Fruit fly (Drosophila melanogaster): ENCODE results near the gene Faf2.

Gene Faf2

DNA sequence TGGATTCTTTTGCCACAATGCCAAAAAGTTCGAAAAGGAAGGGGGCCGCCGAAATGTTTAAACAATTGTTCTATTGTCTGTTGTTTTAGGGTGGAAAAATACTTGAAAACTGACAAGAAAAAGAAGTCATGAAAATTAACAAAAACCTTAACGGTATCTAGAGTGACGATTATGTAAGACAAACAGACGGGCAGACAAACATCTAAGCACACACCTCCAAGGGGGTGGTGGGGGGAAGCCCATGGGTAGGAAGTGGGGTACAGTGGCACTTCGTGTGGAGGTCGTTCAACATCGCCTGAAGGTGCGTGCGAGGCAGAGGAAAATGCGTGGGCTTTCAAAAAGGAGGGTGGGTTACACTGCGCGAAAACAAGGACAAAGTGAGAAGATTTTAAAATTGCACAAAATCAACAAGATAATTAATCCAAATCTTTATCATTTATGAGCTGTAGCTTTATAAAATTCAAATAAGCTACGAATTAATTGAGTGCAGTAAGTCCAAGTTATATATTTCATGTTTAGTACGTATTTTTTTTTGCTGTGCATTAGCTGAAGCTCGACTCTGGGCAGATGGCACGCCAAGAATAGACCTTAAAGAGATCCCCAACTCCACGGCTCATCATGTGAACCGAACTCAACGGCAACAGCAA lies 9.0 kb upstream of the Faf2 start (continued):
- TF ChIP-seq OdsH (GFP tag; optimal IDR thresholded peaks at IDR 0.05) (peak; percentile 1), Sox14 (GFP tag; optimal IDR thresholded peaks at IDR 0.05) (peak; percentile 1), Smox (GFP tag; optimal IDR thresholded peaks at IDR 0.05) (no peak), Hr39 (GFP tag; optimal IDR thresholded peaks at IDR 0.05) (no peak), CG9139 (GFP tag; optimal IDR thresholded peaks at IDR 0.05) (no peak), CG6854 (GFP tag; optimal IDR thresholded peaks at IDR 0.05) (no peak), CG11294 (GFP tag; IDR thresholded peaks at IDR 0.05) (0 out of 2 replicates have a peak, but pooled peaks have one; percentile 22), Blimp-1 (GFP tag; optimal IDR thresholded peaks at IDR 0.05) (no peak), salr (GFP tag; optimal IDR thresholded peaks at IDR 0.05) (no peak), CG6163 (GFP tag; IDR thresholded peaks at IDR 0.05) (peak; percentile 60; the same call in 2 of the 3 replicates), Eip75B (GFP tag; optimal IDR thresholded peaks at IDR 0.05) (peak; percentile 15), CG4318 (GFP tag; optimal IDR thresholded peaks at IDR 0.05) (no peak), Ets96B (tag; optimal IDR thresholded peaks at IDR 0.05) (peak; percentile 50), CG11902 (GFP tag; optimal IDR thresholded peaks at IDR 0.05) (no peak), CG6792 (GFP tag; optimal IDR thresholded peaks at IDR 0.05) (no peak), Eip78C (GFP tag) (peak; percentile 61), Sox102F (GFP tag; optimal IDR thresholded peaks at IDR 0.05) (no peak), fd85E (GFP tag; optimal IDR thresholded peaks at IDR 0.05) (no peak), dac (GFP tag; optimal IDR thresholded peaks at IDR 0.05) (no peak), CG7368 (GFP tag; optimal IDR thresholded peaks at IDR 0.05) (no peak), esn (GFP tag; optimal IDR thresholded peaks at IDR 0.05) (no peak), vri (GFP tag; optimal IDR thresholded peaks at IDR 0.05) (no peak), lz (GFP tag; optimal IDR thresholded peaks at IDR 0.05) (no peak), eg (GFP tag; IDR thresholded peaks at IDR 0.05) (no peak), fd59A (GFP tag; optimal IDR thresholded peaks at IDR 0.05) (peak; percentile 5), cyc (GFP tag; optimal IDR thresholded peaks at IDR 0.05) (no peak), Eip93F (GFP tag; optimal IDR thresholded peaks at IDR 0.05) (no peak)

DNA sequence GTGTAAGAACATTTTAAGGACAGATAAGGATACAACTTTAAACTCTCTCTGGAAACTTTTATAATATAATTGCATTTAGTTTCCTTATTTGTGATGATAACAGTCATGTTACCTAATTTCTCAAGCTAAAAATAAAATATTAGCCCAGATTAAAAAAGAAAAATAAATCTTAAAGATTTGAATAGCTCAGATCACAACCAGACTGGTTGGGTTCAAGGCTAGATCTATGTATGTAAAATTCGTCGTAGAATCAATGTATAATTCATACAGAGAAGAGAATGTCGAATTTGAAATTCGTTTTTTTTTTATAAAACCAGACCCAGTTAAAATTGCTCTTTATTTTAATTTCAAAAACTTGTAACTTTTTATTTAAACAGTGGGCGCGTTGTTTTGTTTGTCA lies 5.6 kb upstream of the Faf2 start:
- no peak for TF ChIP-seq ss (GFP tag; optimal IDR thresholded peaks at IDR 0.05)
- TF ChIP-seq CG3919 (GFP tag; optimal IDR thresholded peaks at IDR 0.05): no peak
- TF ChIP-seq CG8119 (GFP tag; IDR thresholded peaks at IDR 0.05): no peak
- TF ChIP-seq Hr39 (GFP tag; optimal IDR thresholded peaks at IDR 0.05): no peak
- TF ChIP-seq CG6792 (GFP tag; optimal IDR thresholded peaks at IDR 0.05): no peak
- TF ChIP-seq CG11294 (GFP tag; IDR thresholded peaks at IDR 0.05): no peak
- TF ChIP-seq Blimp-1 (GFP tag; optimal IDR thresholded peaks at IDR 0.05): no peak
- TF ChIP-seq CG16779 (tag; optimal IDR thresholded peaks at IDR 0.05): no peak
- no peak for TF ChIP-seq CG8632 (GFP tag; optimal IDR thresholded peaks at IDR 0.05)
- TF ChIP-seq CG3032 (tag; optimal IDR thresholded peaks at IDR 0.05): no peak
- no peak for TF ChIP-seq Hr38 (GFP tag; optimal IDR thresholded peaks at IDR 0.05)
- no peak for TF ChIP-seq CG31627 (GFP tag; optimal IDR thresholded peaks at IDR 0.05)
- TF ChIP-seq acj6 (GFP tag; optimal IDR thresholded peaks at IDR 0.05): no peak
- TF ChIP-seq Ets96B (tag; optimal IDR thresholded peaks at IDR 0.05): no peak
- TF ChIP-seq vri (GFP tag; optimal IDR thresholded peaks at IDR 0.05): no peak

DNA sequence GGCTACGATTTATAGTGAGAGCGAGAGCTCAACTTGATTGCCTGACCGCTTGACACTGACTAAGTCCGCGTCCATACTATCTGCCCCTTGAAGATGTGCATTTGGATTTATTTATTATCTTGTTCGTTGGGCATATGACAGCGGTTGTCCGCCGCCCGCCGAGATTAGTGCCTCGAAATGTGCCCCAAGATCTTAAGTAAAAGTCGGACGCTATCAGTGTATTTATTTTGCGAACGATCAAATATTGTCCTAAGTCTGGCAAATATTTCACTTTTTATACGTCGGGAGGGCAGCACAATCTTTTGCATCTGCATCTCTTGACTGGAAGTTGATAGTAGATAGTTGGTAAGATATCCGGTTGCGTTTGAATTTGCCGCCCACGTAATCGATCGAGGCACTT lies 5.2 kb upstream of the Faf2 start, which contains the start of gene Irk3:
Gene Irk3 (minus strand): TSS at position 63 of the 400 bp plus-strand sequence.
- no peak for TF ChIP-seq CG8632 (GFP tag; optimal IDR thresholded peaks at IDR 0.05)
- TF ChIP-seq fkh (GFP tag; optimal IDR thresholded peaks at IDR 0.05): no peak
- no peak for TF ChIP-seq Smox (GFP tag; optimal IDR thresholded peaks at IDR 0.05)
- TF ChIP-seq CG32006 (GFP tag; optimal IDR thresholded peaks at IDR 0.05): no peak
- no peak for TF ChIP-seq dsx (GFP tag; optimal IDR thresholded peaks at IDR 0.05; ENCODE audit: poor library complexity, severe bottlenecking)
- TF ChIP-seq pdm3 (GFP tag; optimal IDR thresholded peaks at IDR 0.05): no peak
- no peak for TF ChIP-seq achi (GFP tag; optimal IDR thresholded peaks at IDR 0.05)
- no peak for TF ChIP-seq net (GFP tag; optimal IDR thresholded peaks at IDR 0.05)
- no peak for TF ChIP-seq Sox14 (GFP tag; optimal IDR thresholded peaks at IDR 0.05)
- TF ChIP-seq CG7368 (GFP tag; optimal IDR thresholded peaks at IDR 0.05): no peak
- TF ChIP-seq CG11294 (GFP tag; IDR thresholded peaks at IDR 0.05): no peak
- no peak for TF ChIP-seq Eip75B (GFP tag; optimal IDR thresholded peaks at IDR 0.05)
- TF ChIP-seq Hr38 (GFP tag; optimal IDR thresholded peaks at IDR 0.05): no peak
- no peak for TF ChIP-seq dac (GFP tag; optimal IDR thresholded peaks at IDR 0.05)
- no peak for TF ChIP-seq CG11762 (GFP tag; optimal IDR thresholded peaks at IDR 0.05; ENCODE audit: insufficient read depth)
- no peak for TF ChIP-seq CG4318 (GFP tag; optimal IDR thresholded peaks at IDR 0.05)
- no peak for TF ChIP-seq CG6276 (GFP tag; optimal IDR thresholded peaks at IDR 0.05)
